Fruit fly (Drosophila melanogaster): ENCODE results near the gene opm.

DNA sequence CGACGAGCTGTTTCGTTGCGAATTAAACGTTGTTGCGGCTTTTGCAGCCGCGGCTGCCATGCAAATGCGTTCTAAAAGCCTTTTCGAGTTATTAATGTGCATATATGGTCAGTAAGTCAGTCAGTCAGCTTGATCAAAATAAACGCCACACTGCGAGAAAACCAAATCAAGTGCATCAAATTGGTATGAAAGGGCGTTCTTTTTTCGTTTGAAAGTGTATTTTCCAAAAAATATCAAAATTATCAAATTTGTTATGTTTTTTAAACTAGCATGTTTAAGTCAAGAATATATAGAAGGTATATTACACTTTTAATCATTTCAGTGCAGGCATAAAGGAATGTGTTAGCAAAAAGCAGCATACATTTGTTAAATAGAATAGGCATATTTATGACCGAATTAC, 23.7 kb downstream of the opm start:
- TF ChIP-seq Pif1A (GFP tag; optimal IDR thresholded peaks at IDR 0.05): no peak
- peak; percentile 2 for TF ChIP-seq CG9948 (tag; optimal IDR thresholded peaks at IDR 0.05)
- peak; percentile 7 for TF ChIP-seq CG14655 (GFP tag; optimal IDR thresholded peaks at IDR 0.05)

All from whole organism, pupa.